Worm (Caenorhabditis elegans): ENCODE results near the gene bcc-1.

DNA sequence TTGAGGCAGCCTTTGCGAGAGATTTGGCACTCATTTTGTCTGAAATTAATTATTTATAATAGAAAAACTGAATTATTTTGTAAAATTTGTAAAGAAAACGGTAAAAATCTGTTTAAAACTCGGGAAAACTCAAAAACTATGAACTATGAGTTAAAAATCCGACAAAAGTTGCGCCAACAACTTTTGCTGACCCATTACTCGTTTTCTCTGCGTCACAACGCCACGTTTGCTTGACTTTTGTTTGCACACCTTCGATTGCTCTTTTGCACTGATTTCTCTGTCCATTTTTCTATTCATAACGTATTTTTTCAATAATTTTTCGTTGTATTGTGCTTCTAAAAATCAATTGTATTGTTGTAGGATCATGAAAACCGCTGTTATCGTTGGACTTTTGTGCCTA, 56.1 kb downstream of the bcc-1 start, which contains the start of gene fkb-1:
- TF ChIP-seq ztf-4 (tag; optimal IDR thresholded peaks at IDR 0.05) (no peak), dmd-4 (tag; optimal IDR thresholded peaks at IDR 0.05) (no peak), ceh-82 (tag; optimal IDR thresholded peaks at IDR 0.05) (no peak), unc-62 (GFP tag; optimal IDR thresholded peaks at IDR 0.05) (no peak), snpc-4 (tag; optimal IDR thresholded peaks at IDR 0.05) (no peak)
